Worm (Caenorhabditis elegans): ENCODE results near the gene ndab-2.

ce11 chrIII:7229687-7230086 is 49.1 kb downstream of the ndab-2 start, which contains the start of gene R151.8:
- no peak for TF ChIP-seq med-1 (GFP tag; optimal IDR thresholded peaks at IDR 0.05; ENCODE audit: insufficient read depth)
- no peak for TF ChIP-seq cog-1 (tag; optimal IDR thresholded peaks at IDR 0.05)
